Fruit fly (Drosophila melanogaster) whole organism: ENCODE data around the gene Pburs.

Experiments
- CG8478 ChIP-seq: fragments of >200 bp; optimal IDR thresholded peaks from 2 replicates; lab custom pipeline; 2018; ENCODE audit warnings: inconsistent platforms
- EcR ChIP-seq, 2 experiments: fragments of >200 bp; optimal IDR thresholded peaks; 2 replicates each; lab custom pipeline; 2017; ENCODE audit warnings: missing biosample characterization in 2 of 2, missing genetic modification characterization in 2 of 2, missing genetic modification reagents in 2 of 2
- pan ChIP-seq: fragments of >200 bp; optimal IDR thresholded peaks from 2 replicates; lab custom pipeline; 2017
- psq ChIP-seq: fragments of >200 bp; optimal IDR thresholded peaks from 2 replicates; lab custom pipeline; 2017

dm6 chr2L:14435866-14436626, 18.9 kb upstream of the Pburs start:
- no peak for TF ChIP-seq CG8478 (lab: Kevin White, UChicago)
- no peak for TF ChIP-seq psq (lab: Kevin White, UChicago)
- TF ChIP-seq pan, result no peak
- no peak for TF ChIP-seq EcR (GFP tag; optimal IDR thresholded peaks at IDR 0.05; lab: Kevin White, UChicago)
